Fruit fly (Drosophila melanogaster): ENCODE results near the gene CG15022.

Gene CG15022

DNA sequence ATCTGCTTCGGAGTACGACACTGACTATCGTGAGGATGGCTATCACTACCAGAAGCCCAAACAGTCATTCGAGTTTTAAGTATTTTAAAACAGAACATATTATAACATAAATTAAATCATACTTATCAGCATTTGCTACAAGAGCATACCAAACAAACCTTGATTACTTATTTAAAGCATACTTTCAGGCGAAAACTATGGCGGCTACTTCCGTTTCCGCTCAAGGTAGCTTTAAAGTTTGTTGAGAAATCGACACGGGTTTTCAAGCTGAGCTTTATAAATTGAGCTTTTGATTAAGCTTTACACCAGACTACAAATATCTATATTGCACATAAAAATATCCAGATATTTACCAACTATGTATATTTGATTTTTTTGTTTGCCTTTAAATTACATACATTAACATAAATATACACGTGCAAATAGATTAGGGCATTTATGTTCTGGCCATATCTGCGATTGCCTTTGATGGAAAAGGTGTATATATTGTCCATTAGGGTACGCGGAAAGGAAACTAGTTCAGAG lies 14.9 kb upstream of the CG15022 start (continued):
- TF ChIP-seq HLHmδ (GFP tag; optimal IDR thresholded peaks at IDR 0.05) (peak; percentile 87), CG16815 (GFP tag; optimal IDR thresholded peaks at IDR 0.05) (no peak), Blimp-1 (GFP tag; optimal IDR thresholded peaks at IDR 0.05) (peak; percentile 73), Rx (GFP tag; IDR thresholded peaks at IDR 0.05) (peak; percentile 38), klu (GFP tag; IDR thresholded peaks at IDR 0.05) (no peak), CG16813 (GFP tag; IDR thresholded peaks at IDR 0.05; ENCODE audit: partially characterized antibody) (no peak), Sox102F (GFP tag; optimal IDR thresholded peaks at IDR 0.05) (peak; percentile 69), schlank (tag; optimal IDR thresholded peaks at IDR 0.05) (peak; percentile 85), cg (GFP tag; optimal IDR thresholded peaks at IDR 0.05) (no peak), HLH54F (GFP tag; optimal IDR thresholded peaks at IDR 0.05) (peak; percentile 14), CG4730 (GFP tag; IDR thresholded peaks at IDR 0.05) (no peak), repo (GFP tag; optimal IDR thresholded peaks at IDR 0.05) (peak; percentile 65), fru (optimal IDR thresholded peaks at IDR 0.05) (no peak), aop (GFP tag; IDR thresholded peaks at IDR 0.05) (no peak), pzg (GFP tag; optimal IDR thresholded peaks at IDR 0.05) (no peak), insv (GFP tag; optimal IDR thresholded peaks at IDR 0.05) (peak in 1 of 2 experiments; percentile 74), yki (optimal IDR thresholded peaks at IDR 0.05) (no peak), br (optimal IDR thresholded peaks at IDR 0.05) (no peak), sim (GFP tag; IDR thresholded peaks at IDR 0.05) (0 out of 2 replicates have a peak, but pooled peaks have one; percentile 49), wdn (GFP tag; IDR thresholded peaks at IDR 0.05) (peak; percentile 45; the same call in 1 of the 2 replicates), Dfd (GFP tag; optimal IDR thresholded peaks at IDR 0.05) (no peak), NfI (GFP tag; optimal IDR thresholded peaks at IDR 0.05) (peak; percentile 95), Pdp1 (GFP tag; optimal IDR thresholded peaks at IDR 0.05) (peak; percentile 39 to 66), slp2 (GFP tag; optimal IDR thresholded peaks at IDR 0.05) (peak; percentile 52), kay (GFP tag; optimal IDR thresholded peaks at IDR 0.05) (no peak), tin (GFP tag; optimal IDR thresholded peaks at IDR 0.05) (peak; percentile 55), trem (tag; optimal IDR thresholded peaks at IDR 0.05) (peak; percentile 57), fd64A (GFP tag; optimal IDR thresholded peaks at IDR 0.05) (peak; percentile 90), dmrt99B (tag; optimal IDR thresholded peaks at IDR 0.05) (peak; percentile 72), Eip74EF (GFP tag; optimal IDR thresholded peaks at IDR 0.05) (peak in 1 of 2 experiments; percentile 82), jigr1 (GFP tag; IDR thresholded peaks at IDR 0.05) (no peak), pfk (GFP tag; optimal IDR thresholded peaks at IDR 0.05) (peak; percentile 79), Sin3A (optimal IDR thresholded peaks at IDR 0.05) (no peak), CG18619 (GFP tag; optimal IDR thresholded peaks at IDR 0.05) (peak; percentile 85), HLH3B (GFP tag; IDR thresholded peaks at IDR 0.05) (peak; percentile 40; the same call in 1 of the 2 replicates), Hr78 (GFP tag; optimal IDR thresholded peaks at IDR 0.05) (no peak), Neu2 (GFP tag; optimal IDR thresholded peaks at IDR 0.05; ENCODE audit: borderline replicate concordance) (no peak), CG1792 (GFP tag; optimal IDR thresholded peaks at IDR 0.05) (no peak), Adf1 (GFP tag; IDR thresholded peaks at IDR 0.05) (no peak), sna (GFP tag; IDR thresholded peaks at IDR 0.05; ENCODE audit: partially characterized antibody) (no peak), gsb-n (tag; optimal IDR thresholded peaks at IDR 0.05) (peak; percentile 67), CG12769 (tag; optimal IDR thresholded peaks at IDR 0.05) (peak; percentile 55), chm (GFP tag; IDR thresholded peaks at IDR 0.05) (peak; percentile 89; the same call in 1 of the 2 replicates), CG12104 (GFP tag; optimal IDR thresholded peaks at IDR 0.05) (peak; percentile 74), fd96Cb (tag; optimal IDR thresholded peaks at IDR 0.05) (peak; percentile 14), Drgx (GFP tag; IDR thresholded peaks at IDR 0.05) (no peak; the same call in 1 of the 2 replicates), fd102C (GFP tag; optimal IDR thresholded peaks at IDR 0.05) (peak; percentile 64), jing (GFP tag; optimal IDR thresholded peaks at IDR 0.05) (peak; percentile 36), dimm (GFP tag; IDR thresholded peaks at IDR 0.05) (no peak), NC2α (GFP tag; optimal IDR thresholded peaks at IDR 0.05) (no peak), Scr (GFP tag; IDR thresholded peaks at IDR 0.05; ENCODE audit: partially characterized antibody) (no peak)
